Worm (Caenorhabditis elegans) whole organism, L3 larva: ENCODE results near the gene Y37E11AL.2.

Experiments used
- ZK546.5 ChIP-seq: sonication (generic microtip); optimal IDR thresholded peaks from 2 replicates; lab custom pipeline; 2017; ENCODE audit warnings: missing biosample characterization, missing genetic modification characterization
- ama-1 ChIP-seq: fragments of 150-350 bp; optimal IDR thresholded peaks from 2 replicates; lab custom pipeline; 2018
- ceh-82 ChIP-seq: fragments of 150-350 bp; optimal IDR thresholded peaks from 2 replicates; lab custom pipeline; 2014; ENCODE audit warnings: missing biosample characterization, missing genetic modification characterization
- daf-12 ChIP-seq: fragments of 150-350 bp; optimal IDR thresholded peaks from 2 replicates; lab custom pipeline; 2014; ENCODE audit warnings: missing biosample characterization, missing genetic modification reagents, missing genetic modification characterization
- elt-3 ChIP-seq, 3 experiments: fragments of 150-350 bp in 1 of 3; sonication (generic microtip) in 2 of 3; optimal IDR thresholded peaks; 2 replicates in 2 of 3; 4 replicates in 1 of 3; lab custom pipeline; 2014 to 2017; ENCODE audit warnings: missing biosample characterization in 3 of 3, missing genetic modification characterization in 3 of 3
- fkh-10 ChIP-seq: sonication (generic microtip); optimal IDR thresholded peaks from 2 replicates; lab custom pipeline; 2017; ENCODE audit warnings: missing biosample characterization, missing genetic modification reagents, missing genetic modification characterization
- jun-1 ChIP-seq: fragments of 150-350 bp; optimal IDR thresholded peaks from 2 replicates; lab custom pipeline; 2014; ENCODE audit warnings: missing biosample characterization, missing genetic modification reagents, missing genetic modification characterization
- lin-39 ChIP-seq: fragments of 150-350 bp; optimal IDR thresholded peaks from 2 replicates; lab custom pipeline; 2018; ENCODE audit warnings: missing biosample characterization, missing genetic modification reagents, missing genetic modification characterization
- nhr-11 ChIP-seq: fragments of 150-350 bp; optimal IDR thresholded peaks from 2 replicates; lab custom pipeline; 2014; ENCODE audit warnings: missing biosample characterization, missing genetic modification characterization
- nhr-12 ChIP-seq: fragments of 150-350 bp; optimal IDR thresholded peaks from 2 replicates; lab custom pipeline; 2014; ENCODE audit warnings: missing biosample characterization, missing genetic modification characterization
- nhr-77 ChIP-seq: fragments of 150-350 bp; optimal IDR thresholded peaks from 2 replicates; lab custom pipeline; 2014; ENCODE audit warnings: missing biosample characterization, missing genetic modification characterization
- tbx-2 ChIP-seq: sonication (generic microtip); optimal IDR thresholded peaks from 2 replicates; lab custom pipeline; 2016; ENCODE audit warnings: mild to moderate bottlenecking, missing genetic modification characterization, missing compliant biosample characterization
- unc-62 ChIP-seq: fragments of 150-350 bp; sonication (generic microtip); optimal IDR thresholded peaks from 4 replicates; lab custom pipeline; 2014; ENCODE audit warnings: missing biosample characterization, missing genetic modification reagents, missing genetic modification characterization

DNA sequence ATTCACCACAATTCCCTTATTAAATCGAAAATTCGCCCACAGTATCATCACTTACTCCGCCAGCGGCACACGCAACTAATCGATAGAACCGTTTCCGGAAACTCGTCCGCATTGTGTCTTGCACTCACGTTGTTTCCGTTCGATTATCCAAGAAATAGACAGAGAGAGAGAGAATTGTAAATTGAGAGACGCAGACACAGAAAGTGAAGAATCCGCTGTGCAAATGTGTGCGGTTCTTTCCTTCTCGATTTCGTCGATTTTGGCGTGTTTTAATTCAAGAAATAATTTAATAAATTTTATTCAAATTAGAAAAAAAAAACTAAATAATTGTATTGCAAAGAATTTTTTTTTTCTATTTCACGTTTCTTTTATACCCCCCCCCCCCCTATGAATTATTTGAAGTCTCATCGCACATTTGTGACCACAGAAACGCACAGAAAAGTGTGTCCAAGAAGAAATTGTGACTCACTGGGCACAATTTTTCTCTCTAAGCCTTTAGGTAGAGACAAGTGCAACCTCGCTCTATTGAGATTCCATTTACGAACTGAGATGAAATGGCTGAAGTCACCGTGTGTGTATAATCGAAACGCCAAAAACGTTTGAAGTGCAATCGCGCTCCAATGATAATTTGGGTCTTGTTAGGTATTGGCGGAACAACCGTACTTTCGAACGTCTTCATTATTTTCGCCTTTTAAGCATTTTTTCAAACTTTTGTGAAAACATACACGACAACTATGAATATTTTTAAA, 40.5 kb downstream of the Y37E11AL.2 start, which contains the start of gene nape-2:
- TF ChIP-seq daf-12 (tag; lab: Kevin White, UChicago), result no peak
- no peak for TF ChIP-seq fkh-10 (GFP tag; lab: Kevin White, UChicago)
- TF ChIP-seq ZK546.5 (tag; lab: Kevin White, UChicago), result no peak
- peak; percentile 33 for TF ChIP-seq lin-39 (tag; lab: Kevin White, UChicago)
- no peak for TF ChIP-seq ama-1
- TF ChIP-seq nhr-77 (tag; lab: Kevin White, UChicago), result no peak
- TF ChIP-seq unc-62 (GFP tag; lab: Kevin White, UChicago), result no peak
- no peak for TF ChIP-seq jun-1 (tag; lab: Kevin White, UChicago)
- TF ChIP-seq nhr-12 (tag; lab: Kevin White, UChicago), result no peak
- TF ChIP-seq elt-3 (tag; optimal IDR thresholded peaks at IDR 0.05; lab: Kevin White, UChicago), result no peak
- no peak for TF ChIP-seq tbx-2 (tag; lab: Kevin White, UChicago)
- no peak for TF ChIP-seq nhr-11 (tag; lab: Kevin White, UChicago)
- no peak for TF ChIP-seq ceh-82 (tag; lab: Kevin White, UChicago)
